Fruit fly (Drosophila melanogaster): Measurements from ENCODE around the gene CG15916.

DNA sequence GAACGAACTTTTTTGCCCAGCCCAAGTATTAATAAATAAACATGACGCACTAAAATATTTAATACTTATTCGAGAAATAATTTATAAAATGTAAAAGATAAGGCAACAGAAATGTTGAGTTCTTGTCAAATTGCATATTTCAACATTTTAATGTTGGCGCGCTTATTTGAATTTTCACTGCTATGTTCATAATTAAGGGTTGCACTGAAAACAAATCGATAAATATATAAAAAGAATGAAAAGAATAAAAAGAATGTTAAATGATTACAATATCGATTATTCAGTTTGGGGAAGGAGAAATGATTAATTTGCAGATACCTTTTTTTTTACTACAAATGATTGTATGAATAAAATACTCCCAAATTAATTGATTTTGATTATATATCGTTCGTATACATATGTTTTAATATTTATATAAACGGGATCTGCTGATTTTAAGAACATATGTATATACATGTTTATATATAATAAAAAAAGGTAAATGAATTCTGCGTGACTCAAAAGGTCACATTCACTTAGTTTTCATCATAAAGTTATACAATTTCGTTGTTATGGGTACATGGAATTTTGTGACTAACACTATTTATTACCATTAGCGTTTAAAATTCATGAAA is 23.5 kb upstream of the CG15916 start:
- TF ChIP-seq ovo (GFP tag; optimal IDR thresholded peaks at IDR 0.05) (no peak), toe (GFP tag; optimal IDR thresholded peaks at IDR 0.05) (no peak), cic (GFP tag; optimal IDR thresholded peaks at IDR 0.05) (peak; percentile 3), Mnt (GFP tag; optimal IDR thresholded peaks at IDR 0.05) (no peak)

Measured in whole organism, adult.